Worm (Caenorhabditis elegans): ENCODE results near the gene brp-1.

The brp-1 gene

ce11 chrIII:12013054-12013453, 7.3 kb upstream of the brp-1 start:
- TF ChIP-seq pat-9 (tag; optimal IDR thresholded peaks at IDR 0.05): no peak
- no peak for TF ChIP-seq unc-42 (tag; optimal IDR thresholded peaks at IDR 0.05)
- no peak for TF ChIP-seq npax-4 (tag; optimal IDR thresholded peaks at IDR 0.05)
- TF ChIP-seq ceh-34 (tag; optimal IDR thresholded peaks at IDR 0.05): no peak
- TF ChIP-seq ceh-18 (tag; optimal IDR thresholded peaks at IDR 0.05): no peak
- no peak for TF ChIP-seq eyg-1 (tag; optimal IDR thresholded peaks at IDR 0.05)
- TF ChIP-seq hlh-15 (tag; optimal IDR thresholded peaks at IDR 0.05): no peak
- TF ChIP-seq sox-2 (GFP tag; IDR thresholded peaks at IDR 0.05): no peak
- no peak for TF ChIP-seq hlh-6 (tag; optimal IDR thresholded peaks at IDR 0.05)
- TF ChIP-seq ama-1 (optimal IDR thresholded peaks at IDR 0.05): no peak
- TF ChIP-seq che-1 (tag; optimal IDR thresholded peaks at IDR 0.05): no peak

- no peak for TF ChIP-seq odd-2 (tag; optimal IDR thresholded peaks at IDR 0.05)
- no peak for TF ChIP-seq ahr-1 (tag; optimal IDR thresholded peaks at IDR 0.05)
- TF ChIP-seq ceh-6 (GFP tag; optimal IDR thresholded peaks at IDR 0.05): no peak
- TF ChIP-seq hlh-15 (tag; optimal IDR thresholded peaks at IDR 0.05): no peak
- no peak for TF ChIP-seq pha-4 (tag; optimal IDR thresholded peaks at IDR 0.05)
- no peak for TF ChIP-seq syd-9 (tag; optimal IDR thresholded peaks at IDR 0.05)
- TF ChIP-seq eyg-1 (tag; optimal IDR thresholded peaks at IDR 0.05): no peak
- no peak for TF ChIP-seq K02D7.2 (tag; optimal IDR thresholded peaks at IDR 0.05)
- TF ChIP-seq unc-55 (GFP tag; optimal IDR thresholded peaks at IDR 0.05): no peak
- TF ChIP-seq fax-1 (tag; optimal IDR thresholded peaks at IDR 0.05): no peak
- TF ChIP-seq sox-4 (tag; optimal IDR thresholded peaks at IDR 0.05): no peak
- TF ChIP-seq ceh-48 (tag; optimal IDR thresholded peaks at IDR 0.05): no peak
- no peak for TF ChIP-seq pag-3 (tag; optimal IDR thresholded peaks at IDR 0.05; ENCODE audit: borderline replicate concordance)
- no peak for TF ChIP-seq ceh-9 (tag; optimal IDR thresholded peaks at IDR 0.05)
- TF ChIP-seq tbx-2 (tag; optimal IDR thresholded peaks at IDR 0.05): no peak
These were observed 6.6 kb upstream of the brp-1 start for ce11 chrIII:12013718-12014117.

- TF ChIP-seq ceh-6 (GFP tag; optimal IDR thresholded peaks at IDR 0.05): no peak
- TF ChIP-seq pag-3 (tag; optimal IDR thresholded peaks at IDR 0.05; ENCODE audit: borderline replicate concordance): no peak
- no peak for TF ChIP-seq pha-2 (tag; optimal IDR thresholded peaks at IDR 0.05)
- no peak for TF ChIP-seq ceh-31 (tag; optimal IDR thresholded peaks at IDR 0.05)
- no peak for TF ChIP-seq dve-1 (tag; optimal IDR thresholded peaks at IDR 0.05)
- TF ChIP-seq syd-9 (tag; optimal IDR thresholded peaks at IDR 0.05): no peak
- no peak for TF ChIP-seq ttx-3 (tag; optimal IDR thresholded peaks at IDR 0.05)
- TF ChIP-seq ceh-48 (tag; optimal IDR thresholded peaks at IDR 0.05): no peak
- no peak for TF ChIP-seq ama-1 (optimal IDR thresholded peaks at IDR 0.05)
These were observed 5.8 kb upstream of the brp-1 start for ce11 chrIII:12014503-12014902.

ce11 chrIII:12015183-12015582, 5.2 kb upstream of the brp-1 start:
- peak; percentile 86 for TF ChIP-seq dve-1 (tag; optimal IDR thresholded peaks at IDR 0.05)
- no peak for TF ChIP-seq mec-3 (tag; optimal IDR thresholded peaks at IDR 0.05; ENCODE audit: borderline replicate concordance)

- no peak for TF ChIP-seq ceh-19 (GFP tag; optimal IDR thresholded peaks at IDR 0.05)
- no peak for TF ChIP-seq ztf-16 (tag; optimal IDR thresholded peaks at IDR 0.05)
- TF ChIP-seq C08G9.2 (tag; optimal IDR thresholded peaks at IDR 0.05): no peak
- no peak for TF ChIP-seq sox-4 (tag; optimal IDR thresholded peaks at IDR 0.05)
- TF ChIP-seq che-1 (tag; optimal IDR thresholded peaks at IDR 0.05): no peak
- TF ChIP-seq ceh-14 (tag; optimal IDR thresholded peaks at IDR 0.05): no peak
- no peak for TF ChIP-seq madf-2 (tag; optimal IDR thresholded peaks at IDR 0.05)
- no peak for TF ChIP-seq hlh-8 (tag; optimal IDR thresholded peaks at IDR 0.05)
- no peak for TF ChIP-seq ama-1 (optimal IDR thresholded peaks at IDR 0.05)
- TF ChIP-seq pag-3 (tag; optimal IDR thresholded peaks at IDR 0.05; ENCODE audit: borderline replicate concordance): no peak
- no peak for TF ChIP-seq ets-4 (tag; optimal IDR thresholded peaks at IDR 0.05)
- TF ChIP-seq pros-1 (tag; optimal IDR thresholded peaks at IDR 0.05): no peak
- TF ChIP-seq sdc-2 (tag; optimal IDR thresholded peaks at IDR 0.05): no peak
- TF ChIP-seq tbx-2 (tag; optimal IDR thresholded peaks at IDR 0.05): no peak
- TF ChIP-seq ceh-30 (tag; optimal IDR thresholded peaks at IDR 0.05): no peak
- no peak for TF ChIP-seq fax-1 (tag; optimal IDR thresholded peaks at IDR 0.05)
These were observed 4.7 kb upstream of the brp-1 start for ce11 chrIII:12015611-12016010.
